Fruit fly (Drosophila melanogaster): ENCODE results near the gene CG43221.
A peak's percentile ranks its signal among the peaks of the same experiment; 100 is the strongest.

The CG43221 gene

DNA sequence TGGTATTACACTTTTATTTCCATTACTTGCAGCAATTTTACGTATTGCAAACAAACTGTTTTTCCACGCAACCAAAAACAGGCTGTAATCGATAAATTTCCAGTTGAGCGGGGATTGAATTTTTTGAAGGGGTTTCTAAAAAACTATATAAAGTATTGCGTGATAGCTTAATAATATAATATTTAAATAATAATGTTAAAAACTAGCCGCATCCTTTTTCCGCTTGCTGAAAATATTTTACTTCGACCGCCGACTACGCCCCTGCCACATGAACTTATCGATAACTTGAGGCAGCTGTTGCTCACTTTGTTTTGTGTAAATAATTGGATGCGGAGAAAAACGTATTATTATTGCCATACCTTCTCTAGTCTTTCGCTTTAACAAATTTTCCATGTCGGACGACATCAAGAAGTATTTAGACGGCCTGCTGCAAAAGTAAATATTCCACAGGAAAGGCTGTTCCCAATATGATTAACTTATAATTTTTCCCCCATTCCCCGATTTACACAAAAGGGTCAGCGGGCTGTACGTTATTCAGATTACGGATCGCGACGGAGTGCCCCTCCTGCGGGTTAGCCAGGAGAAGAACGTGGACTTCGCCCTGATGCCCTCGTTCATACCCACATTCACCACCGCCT, 4.5 kb upstream of the CG43221 start, which contains the start of the genes fws and Lamtor3 (continued):
- TF ChIP-seq pdm3 (GFP tag; optimal IDR thresholded peaks at IDR 0.05): peak; percentile 97
- TF ChIP-seq achi (GFP tag; optimal IDR thresholded peaks at IDR 0.05): peak; percentile 99
- peak; percentile 98 for TF ChIP-seq Sox102F (GFP tag; optimal IDR thresholded peaks at IDR 0.05)
- peak; percentile 97 for TF ChIP-seq svp (GFP tag)
- TF ChIP-seq CG8319 (GFP tag; optimal IDR thresholded peaks at IDR 0.05): peak; percentile 98
- TF ChIP-seq eg (GFP tag; IDR thresholded peaks at IDR 0.05): peak; percentile 100
- TF ChIP-seq CG15336 (GFP tag; IDR thresholded peaks at IDR 0.05): peak; percentile 99
- peak; percentile 96 for TF ChIP-seq fd59A (GFP tag; optimal IDR thresholded peaks at IDR 0.05)
- peak; percentile 98 for TF ChIP-seq lz (GFP tag; optimal IDR thresholded peaks at IDR 0.05)
- peak; percentile 99 for TF ChIP-seq CG8119 (GFP tag; IDR thresholded peaks at IDR 0.05)
- peak; percentile 99 for TF ChIP-seq OdsH (GFP tag; optimal IDR thresholded peaks at IDR 0.05)
- peak; percentile 95 for TF ChIP-seq vri (GFP tag; optimal IDR thresholded peaks at IDR 0.05)
- peak; percentile 94 for TF ChIP-seq Blimp-1 (GFP tag; optimal IDR thresholded peaks at IDR 0.05)
- peak; percentile 99 for TF ChIP-seq Eip78C (GFP tag)
- TF ChIP-seq Eip93F (GFP tag; optimal IDR thresholded peaks at IDR 0.05): peak; percentile 89
- TF ChIP-seq dsx (GFP tag; optimal IDR thresholded peaks at IDR 0.05; ENCODE audit: poor library complexity, severe bottlenecking): peak; percentile 97

DNA sequence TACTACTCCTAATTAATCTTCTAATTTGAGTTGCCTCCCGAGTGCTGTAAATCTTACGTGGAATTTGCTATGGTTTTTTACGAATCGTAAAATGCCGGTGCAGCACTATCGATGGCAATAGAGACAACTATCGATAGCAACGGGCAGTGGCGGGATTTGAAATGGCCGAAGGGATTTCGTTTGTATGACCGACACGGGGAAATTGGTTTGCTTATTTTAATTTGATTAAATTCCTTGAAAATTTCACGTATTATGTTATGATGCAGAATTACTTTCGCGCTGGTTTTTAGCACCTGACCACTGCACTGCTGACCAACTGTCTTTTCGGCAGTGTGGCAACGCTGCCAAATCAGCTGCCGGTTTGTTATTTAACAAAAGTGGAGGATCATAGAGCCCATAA, 1.4 kb upstream of the CG43221 start, which contains the start of the genes GCS2beta and CG5131:
TSS of gene GCS2beta (minus strand) at position 134 of the 400 bp plus-strand sequence.
TSS of gene CG5131 (plus strand) at position 328 of the 400 bp plus-strand sequence.
- peak; percentile 37 for TF ChIP-seq Blimp-1 (GFP tag; optimal IDR thresholded peaks at IDR 0.05)
- TF ChIP-seq CG15336 (GFP tag; IDR thresholded peaks at IDR 0.05): peak; percentile 85
- TF ChIP-seq dsx (GFP tag; optimal IDR thresholded peaks at IDR 0.05; ENCODE audit: poor library complexity, severe bottlenecking): peak; percentile 61
- peak; percentile 91 for TF ChIP-seq Gug (GFP tag; IDR thresholded peaks at IDR 0.05)
- TF ChIP-seq eg (GFP tag; IDR thresholded peaks at IDR 0.05): peak; percentile 95
- peak; percentile 88 for TF ChIP-seq Sox102F (GFP tag; optimal IDR thresholded peaks at IDR 0.05)
- TF ChIP-seq CG7368 (GFP tag; optimal IDR thresholded peaks at IDR 0.05): peak; percentile 92
- peak; percentile 80 for TF ChIP-seq Ets96B (tag; optimal IDR thresholded peaks at IDR 0.05)
- TF ChIP-seq Lpt (GFP tag; optimal IDR thresholded peaks at IDR 0.05): peak; percentile 81
- peak; percentile 85 to 86 for TF ChIP-seq salr (GFP tag; optimal IDR thresholded peaks at IDR 0.05)
- TF ChIP-seq Ets21C (GFP tag; optimal IDR thresholded peaks at IDR 0.05): peak; percentile 93
- peak; percentile 97 for TF ChIP-seq CG31627 (GFP tag; optimal IDR thresholded peaks at IDR 0.05)
- peak; percentile 82 for TF ChIP-seq CG34406 (GFP tag; optimal IDR thresholded peaks at IDR 0.05)
- peak; percentile 91 for TF ChIP-seq CG8319 (GFP tag; optimal IDR thresholded peaks at IDR 0.05)
- TF ChIP-seq dac (GFP tag; optimal IDR thresholded peaks at IDR 0.05): peak; percentile 93
- TF ChIP-seq spab (GFP tag; optimal IDR thresholded peaks at IDR 0.05): peak; percentile 61
- peak; percentile 90 for TF ChIP-seq Smox (GFP tag; optimal IDR thresholded peaks at IDR 0.05)
- peak; percentile 92 for TF ChIP-seq net (GFP tag; optimal IDR thresholded peaks at IDR 0.05)
- TF ChIP-seq CG1621 (tag; optimal IDR thresholded peaks at IDR 0.05): peak; percentile 86
- peak; percentile 95 for TF ChIP-seq OdsH (GFP tag; optimal IDR thresholded peaks at IDR 0.05)
- TF ChIP-seq Hr4 (GFP tag; optimal IDR thresholded peaks at IDR 0.05): peak; percentile 96
- TF ChIP-seq CG6163 (GFP tag; IDR thresholded peaks at IDR 0.05): peak; percentile 92
- TF ChIP-seq Sox15 (GFP tag; optimal IDR thresholded peaks at IDR 0.05): peak; percentile 94
- peak; percentile 97 for TF ChIP-seq Hr39 (GFP tag; optimal IDR thresholded peaks at IDR 0.05)
- peak; percentile 52 for TF ChIP-seq CG16779 (tag; optimal IDR thresholded peaks at IDR 0.05)
- peak; percentile 88 for TF ChIP-seq CG11294 (GFP tag; IDR thresholded peaks at IDR 0.05)
- peak; percentile 91 for TF ChIP-seq topi (GFP tag; optimal IDR thresholded peaks at IDR 0.05)
- TF ChIP-seq fkh (GFP tag; optimal IDR thresholded peaks at IDR 0.05): no peak
- TF ChIP-seq CG11902 (GFP tag; optimal IDR thresholded peaks at IDR 0.05): peak; percentile 95
- peak; percentile 96 for TF ChIP-seq Eip78C (GFP tag)
- TF ChIP-seq fd59A (GFP tag; optimal IDR thresholded peaks at IDR 0.05): peak; percentile 70
- TF ChIP-seq CG3919 (GFP tag; optimal IDR thresholded peaks at IDR 0.05): peak; percentile 94
- TF ChIP-seq CG11762 (GFP tag; optimal IDR thresholded peaks at IDR 0.05; ENCODE audit: insufficient read depth): peak; percentile 86
- peak; percentile 96 for TF ChIP-seq pdm3 (GFP tag; optimal IDR thresholded peaks at IDR 0.05)
- peak; percentile 87 for TF ChIP-seq CG8119 (GFP tag; IDR thresholded peaks at IDR 0.05)
- peak; percentile 81 for TF ChIP-seq CG10669 (GFP tag; optimal IDR thresholded peaks at IDR 0.05)
- TF ChIP-seq lz (GFP tag; optimal IDR thresholded peaks at IDR 0.05): peak; percentile 93
- TF ChIP-seq cyc (GFP tag; optimal IDR thresholded peaks at IDR 0.05): peak; percentile 96
- peak; percentile 95 for TF ChIP-seq CG10631 (GFP tag; optimal IDR thresholded peaks at IDR 0.05)
- TF ChIP-seq CG8632 (GFP tag; optimal IDR thresholded peaks at IDR 0.05): peak; percentile 82
- peak; percentile 87 for TF ChIP-seq CG3032 (tag; optimal IDR thresholded peaks at IDR 0.05)
- TF ChIP-seq CG9139 (GFP tag; optimal IDR thresholded peaks at IDR 0.05): no peak
- peak; percentile 93 for TF ChIP-seq esn (GFP tag; optimal IDR thresholded peaks at IDR 0.05)
